Worm (Caenorhabditis elegans) whole organism, L2 larva: ENCODE data around the gene mfsd-12.
A peak's percentile ranks its signal among the peaks of the same experiment; 100 is the strongest.

ENCODE experiments used
- C34F6.9 ChIP-seq: fragments of 150-350 bp; optimal IDR thresholded peaks from 2 replicates; lab custom pipeline; 2014; ENCODE audit warnings: missing biosample characterization, missing genetic modification characterization
- Y55F3AM.14 ChIP-seq: fragments of 200-800 bp; sonication (Bioruptor generic); optimal IDR thresholded peaks from 2 replicates; lab custom pipeline; 2018; ENCODE audit warnings: mild to moderate bottlenecking, missing genetic modification characterization, missing compliant biosample characterization
- ZK546.5 ChIP-seq: sonication (generic microtip); optimal IDR thresholded peaks from 2 replicates; lab custom pipeline; 2017; ENCODE audit warnings: missing biosample characterization, missing genetic modification characterization
- alr-1 ChIP-seq: fragments of 150-350 bp; optimal IDR thresholded peaks from 2 replicates; lab custom pipeline; 2014; ENCODE audit warnings: missing biosample characterization, missing genetic modification characterization
- aly-2 ChIP-seq: fragments of 150-350 bp; optimal IDR thresholded peaks from 2 replicates; lab custom pipeline; 2014; ENCODE audit warnings: missing biosample characterization, missing genetic modification characterization
- blmp-1 ChIP-seq: sonication (generic microtip); optimal IDR thresholded peaks from 2 replicates; lab custom pipeline; 2017; ENCODE audit warnings: missing genetic modification characterization, mild to moderate bottlenecking, missing compliant biosample characterization, antibody characterized with exemption, moderate library complexity; ENCODE audit not compliant: insufficient read depth
- ceh-82 ChIP-seq: fragments of 150-350 bp; optimal IDR thresholded peaks from 2 replicates; lab custom pipeline; 2014; ENCODE audit warnings: missing biosample characterization, missing genetic modification characterization
- crh-2 ChIP-seq: sonication (generic microtip); optimal IDR thresholded peaks from 2 replicates; lab custom pipeline; 2017; ENCODE audit warnings: missing biosample characterization, missing genetic modification characterization
- egl-27 ChIP-seq: sonication (generic microtip); optimal IDR thresholded peaks from 3 replicates; lab custom pipeline; 2017; ENCODE audit warnings: missing biosample characterization, missing genetic modification reagents, missing genetic modification characterization
- elt-1 ChIP-seq: fragments of 150-350 bp; optimal IDR thresholded peaks from 2 replicates; lab custom pipeline; 2014; ENCODE audit warnings: missing biosample characterization, missing genetic modification characterization
- elt-3 ChIP-seq: sonication (generic microtip); optimal IDR thresholded peaks from 2 replicates; lab custom pipeline; 2017; ENCODE audit warnings: missing biosample characterization, missing genetic modification characterization
- fos-1 ChIP-seq: fragments of 150-350 bp; optimal IDR thresholded peaks from 2 replicates; lab custom pipeline; 2014; ENCODE audit warnings: missing biosample characterization, missing genetic modification characterization
- lin-11 ChIP-seq: fragments of 150-350 bp; sonication (generic microtip); optimal IDR thresholded peaks from 2 replicates; lab custom pipeline; 2014; ENCODE audit warnings: missing biosample characterization, missing genetic modification characterization, inconsistent platforms, mixed read lengths
- lin-39 ChIP-seq: fragments of 150-350 bp; optimal IDR thresholded peaks from 2 replicates; lab custom pipeline; 2014; ENCODE audit warnings: missing biosample characterization, missing genetic modification reagents, missing genetic modification characterization
- lsy-2 ChIP-seq, 2 experiments: fragments of 150-350 bp in 1 of 2; sonication (generic microtip) in 1 of 2; optimal IDR thresholded peaks; 2 replicates each; lab custom pipeline; 2014 to 2017; ENCODE audit warnings: missing biosample characterization in 2 of 2, missing genetic modification characterization in 2 of 2
- mbf-1 ChIP-seq: sonication (generic microtip); optimal IDR thresholded peaks from 2 replicates; lab custom pipeline; 2017; ENCODE audit warnings: missing biosample characterization, missing genetic modification characterization
- nhr-11 ChIP-seq: fragments of 150-350 bp; optimal IDR thresholded peaks from 2 replicates; lab custom pipeline; 2014; ENCODE audit warnings: missing biosample characterization, missing genetic modification characterization
- nhr-12 ChIP-seq: fragments of 150-350 bp; optimal IDR thresholded peaks from 2 replicates; lab custom pipeline; 2014; ENCODE audit warnings: missing biosample characterization, missing genetic modification characterization
- nhr-129 ChIP-seq: fragments of 150-350 bp; optimal IDR thresholded peaks from 2 replicates; lab custom pipeline; 2014; ENCODE audit warnings: missing biosample characterization, missing genetic modification characterization
- nhr-23 ChIP-seq: fragments of 150-350 bp; optimal IDR thresholded peaks from 2 replicates; lab custom pipeline; 2014; ENCODE audit warnings: missing biosample characterization, missing genetic modification reagents, missing genetic modification characterization
- nhr-237 ChIP-seq: fragments of 150-350 bp; optimal IDR thresholded peaks from 2 replicates; lab custom pipeline; 2014; ENCODE audit warnings: missing biosample characterization, missing genetic modification characterization
- nhr-77 ChIP-seq: fragments of 150-350 bp; optimal IDR thresholded peaks from 2 replicates; lab custom pipeline; 2014; ENCODE audit warnings: missing biosample characterization, missing genetic modification characterization
- peb-1 ChIP-seq: fragments of 150-350 bp; optimal IDR thresholded peaks from 2 replicates; lab custom pipeline; 2014; ENCODE audit warnings: missing biosample characterization, missing genetic modification characterization
- sem-4 ChIP-seq: fragments of 150-350 bp; optimal IDR thresholded peaks from 2 replicates; lab custom pipeline; 2014; ENCODE audit warnings: missing biosample characterization, missing genetic modification reagents, missing genetic modification characterization
- skn-1 ChIP-seq: sonication (generic microtip); optimal IDR thresholded peaks from 2 replicates; lab custom pipeline; 2017; ENCODE audit warnings: missing biosample characterization, missing genetic modification characterization
- sma-9 ChIP-seq, 2 experiments: fragments of 150-350 bp in 1 of 2; sonication (generic microtip) in 1 of 2; optimal IDR thresholded peaks; 2 replicates each; lab custom pipeline; 2014 to 2016; ENCODE audit warnings: missing genetic modification characterization in 2 of 2, mild to moderate bottlenecking in 1 of 2, missing biosample characterization in 1 of 2, missing compliant biosample characterization in 1 of 2, missing genetic modification reagents in 1 of 2, moderate library complexity in 1 of 2
- snpc-4 ChIP-seq: fragments of 150-350 bp; optimal IDR thresholded peaks from 2 replicates; lab custom pipeline; 2014; ENCODE audit warnings: missing biosample characterization, missing genetic modification characterization
- unc-39 ChIP-seq: fragments of 150-350 bp; optimal IDR thresholded peaks from 2 replicates; lab custom pipeline; 2014; ENCODE audit warnings: missing biosample characterization, missing genetic modification characterization
- unc-55 ChIP-seq: fragments of 150-350 bp; sonication (generic microtip); optimal IDR thresholded peaks from 3 replicates; lab custom pipeline; 2014; ENCODE audit warnings: missing biosample characterization, missing genetic modification reagents, missing genetic modification characterization
- unc-62 ChIP-seq: fragments of 150-350 bp; optimal IDR thresholded peaks from 2 replicates; lab custom pipeline; 2014; ENCODE audit warnings: missing biosample characterization, missing genetic modification reagents, missing genetic modification characterization
- zag-1 ChIP-seq: fragments of 150-350 bp; optimal IDR thresholded peaks from 2 replicates; lab custom pipeline; 2014; ENCODE audit warnings: missing biosample characterization, missing genetic modification characterization
- ztf-1 ChIP-seq: fragments of 200-800 bp; sonication (Bioruptor generic); conservative IDR thresholded peaks from 2 replicates; pipeline ENCODE4 v1.3.6; 2022; ENCODE audit warnings: missing genetic modification characterization, missing compliant biosample characterization
- ztf-4 ChIP-seq: fragments of 150-350 bp; optimal IDR thresholded peaks from 2 replicates; lab custom pipeline; 2014; ENCODE audit warnings: missing biosample characterization, missing genetic modification characterization

mfsd-12 gene

ce11 chrX:4662293-4662825 lies 5.5 kb upstream of the mfsd-12 start (continued):
- TF ChIP-seq ztf-4 (tag; lab: Kevin White, UChicago) = peak; percentile 41
- no peak for TF ChIP-seq nhr-23
- TF ChIP-seq elt-1 = no peak
- TF ChIP-seq mbf-1 (tag; lab: Kevin White, UChicago) = no peak
- TF ChIP-seq lin-11 (tag; lab: Kevin White, UChicago) = no peak
- no peak for TF ChIP-seq ceh-82 (tag; lab: Kevin White, UChicago)
- TF ChIP-seq ZK546.5 (tag; lab: Kevin White, UChicago) = no peak
- TF ChIP-seq unc-39 (tag; lab: Kevin White, UChicago) = no peak
- peak; percentile 95 for TF ChIP-seq Y55F3AM.14 (GFP tag; lab: Kevin White, UChicago)
- TF ChIP-seq skn-1 (tag; lab: Kevin White, UChicago) = no peak
- peak; percentile 31 for TF ChIP-seq peb-1 (tag; lab: Kevin White, UChicago)
- no peak for TF ChIP-seq lin-39
- no peak for TF ChIP-seq nhr-12 (tag; lab: Kevin White, UChicago)
- TF ChIP-seq nhr-11 (tag; lab: Kevin White, UChicago) = no peak
- peak; percentile 52 for TF ChIP-seq C34F6.9 (tag; lab: Kevin White, UChicago)
- TF ChIP-seq snpc-4 (tag; lab: Kevin White, UChicago) = no peak
- peak; percentile 81 for TF ChIP-seq nhr-129 (tag; lab: Kevin White, UChicago)
- no peak for TF ChIP-seq aly-2 (tag; lab: Kevin White, UChicago)
- no peak for TF ChIP-seq nhr-237 (tag; lab: Kevin White, UChicago)
- peak; percentile 11 for TF ChIP-seq sem-4 (tag; lab: Kevin White, UChicago)
- TF ChIP-seq alr-1 (tag; lab: Kevin White, UChicago) = no peak
- TF ChIP-seq ztf-1 (GFP tag; lab: Robert Waterston, UW) = no peak
- TF ChIP-seq nhr-77 = no peak
- TF ChIP-seq, all 48 proteins: peak for 18

ce11 chrX:4662964-4663684 lies 4.8 kb upstream of the mfsd-12 start:
- TF ChIP-seq ztf-4 (tag; lab: Kevin White, UChicago) = no peak
- peak; percentile 74 for TF ChIP-seq blmp-1 (tag; lab: Kevin White, UChicago)
- no peak for TF ChIP-seq ZK546.5 (tag; lab: Kevin White, UChicago)
- TF ChIP-seq aly-2 (tag; lab: Kevin White, UChicago) = no peak
- no peak for TF ChIP-seq lin-11 (tag; lab: Kevin White, UChicago)
- TF ChIP-seq sma-9 (GFP tag; optimal IDR thresholded peaks at IDR 0.05; lab: Kevin White, UChicago) = peak; percentile 75
- no peak for TF ChIP-seq sma-9 (tag; optimal IDR thresholded peaks at IDR 0.05; lab: Kevin White, UChicago)
- peak; percentile 1 for TF ChIP-seq unc-55
- TF ChIP-seq fos-1 (tag; lab: Kevin White, UChicago) = peak; percentile 11
- peak; percentile 0 for TF ChIP-seq nhr-129 (tag; lab: Kevin White, UChicago)

- no peak for TF ChIP-seq C34F6.9 (tag; lab: Kevin White, UChicago)
- TF ChIP-seq fos-1 (tag; lab: Kevin White, UChicago) = no peak
- TF ChIP-seq zag-1 = no peak
- no peak for TF ChIP-seq ceh-82 (tag; lab: Kevin White, UChicago)
- TF ChIP-seq, all 48 proteins: peak for 0
These were observed 3.2 kb upstream of the mfsd-12 start for ce11 chrX:4664649-4665048.

- no peak for TF ChIP-seq egl-27 (tag; lab: Kevin White, UChicago)
- TF ChIP-seq elt-3 (tag; lab: Kevin White, UChicago) = no peak
- no peak for TF ChIP-seq zag-1
- TF ChIP-seq snpc-4 (tag; lab: Kevin White, UChicago) = no peak
- TF ChIP-seq crh-2 (tag; lab: Kevin White, UChicago) = no peak
- TF ChIP-seq lin-11 (tag; lab: Kevin White, UChicago) = no peak
- TF ChIP-seq mbf-1 (tag; lab: Kevin White, UChicago) = no peak
- TF ChIP-seq unc-62 = no peak
- no peak for TF ChIP-seq nhr-129 (tag; lab: Kevin White, UChicago)
- TF ChIP-seq lsy-2 (tag; optimal IDR thresholded peaks at IDR 0.05; lab: Kevin White, UChicago) = no peak
These were observed 3.9 kb downstream of the mfsd-12 start for ce11 chrX:4671837-4672236.
